Worm (Caenorhabditis elegans) whole organism, mixed stage, embryonic: ENCODE measurements around the gene lys-8.

Source experiments
- ces-1 ChIP-seq: fragments of 150-350 bp; optimal IDR thresholded peaks from 2 replicates; lab custom pipeline; 2014; ENCODE audit warnings: missing biosample characterization, missing genetic modification reagents, missing genetic modification characterization
- lin-13 ChIP-seq: fragments of 150-350 bp; optimal IDR thresholded peaks from 2 replicates; lab custom pipeline; 2014; ENCODE audit warnings: missing biosample characterization, missing genetic modification characterization
- lsy-2 ChIP-seq: fragments of 150-350 bp; optimal IDR thresholded peaks from 2 replicates; lab custom pipeline; 2014; ENCODE audit warnings: missing biosample characterization, missing genetic modification characterization
- pha-4 ChIP-seq: fragments of 150-350 bp; optimal IDR thresholded peaks from 2 replicates; lab custom pipeline; 2018; ENCODE audit warnings: missing biosample characterization, missing genetic modification reagents, missing genetic modification characterization
- snpc-4 ChIP-seq: fragments of 150-350 bp; optimal IDR thresholded peaks from 2 replicates; lab custom pipeline; 2014; ENCODE audit warnings: missing biosample characterization, missing genetic modification characterization
- ztf-11 ChIP-seq: fragments of 150-350 bp; optimal IDR thresholded peaks from 2 replicates; lab custom pipeline; 2014; ENCODE audit warnings: missing biosample characterization, missing genetic modification characterization

ce11 chrII:5555522-5555921 lies 30.5 kb upstream of the lys-8 start:
- TF ChIP-seq pha-4 (tag; lab: Kevin White, UChicago), result no peak
- TF ChIP-seq lsy-2, result no peak
- no peak for TF ChIP-seq ces-1 (GFP tag; lab: Kevin White, UChicago)
- no peak for TF ChIP-seq lin-13 (tag; lab: Kevin White, UChicago)
- TF ChIP-seq snpc-4, result no peak
- TF ChIP-seq ztf-11 (tag; lab: Kevin White, UChicago), result no peak
